Fruit fly (Drosophila melanogaster): ENCODE data around the gene CG9004.

- TF ChIP-seq CG12768 (GFP tag; optimal IDR thresholded peaks at IDR 0.05) (no peak), CG1620 (GFP tag; optimal IDR thresholded peaks at IDR 0.05) (peak; percentile 6), bab1 (GFP tag; optimal IDR thresholded peaks at IDR 0.05) (peak; percentile 42), ovo (GFP tag; optimal IDR thresholded peaks at IDR 0.05) (no peak), Hr96 (GFP tag; optimal IDR thresholded peaks at IDR 0.05) (no peak), CG11617 (GFP tag; optimal IDR thresholded peaks at IDR 0.05) (no peak), toe (GFP tag; optimal IDR thresholded peaks at IDR 0.05) (no peak), Mnt (GFP tag; optimal IDR thresholded peaks at IDR 0.05) (peak; percentile 48), CG33017 (tag; optimal IDR thresholded peaks at IDR 0.05) (no peak), CG7045 (GFP tag; optimal IDR thresholded peaks at IDR 0.05) (no peak), CG14711 (tag; optimal IDR thresholded peaks at IDR 0.05) (no peak), tj (GFP tag; optimal IDR thresholded peaks at IDR 0.05) (no peak)
Measured at dm6 chr3L:2377114-2377783, 3.7 kb downstream of the CG9004 start, which contains the start of the genes CG15877 and Svil.
